Worm (Caenorhabditis elegans) whole organism, young adult: ENCODE data around the gene btb-22.

Experiments used
- B0336.3 ChIP-seq: fragments of 200-800 bp; sonication (Bioruptor generic); IDR thresholded peaks from 2 replicates; pipeline ENCODE4 v1.3.6; 2022; ENCODE audit warnings: missing genetic modification characterization, missing compliant biosample characterization
- F23B12.7 ChIP-seq: sonication (generic microtip); optimal IDR thresholded peaks from 2 replicates; lab custom pipeline; 2017; ENCODE audit warnings: missing genetic modification characterization, mild to moderate bottlenecking, missing compliant biosample characterization, antibody characterized with exemption, moderate library complexity; ENCODE audit not compliant: insufficient read depth
- F57C9.4 ChIP-seq: sonication (generic microtip); optimal IDR thresholded peaks from 2 replicates; lab custom pipeline; 2017; ENCODE audit warnings: mild to moderate bottlenecking, missing genetic modification characterization, missing compliant biosample characterization
- K11D2.4 ChIP-seq: fragments of 200-800 bp; sonication (Bioruptor generic); IDR thresholded peaks from 2 replicates; pipeline ENCODE4 v1.3.6; 2022; ENCODE audit warnings: missing genetic modification reagents, missing genetic modification characterization, missing compliant biosample characterization
- aptf-2 ChIP-seq: fragments of 200-800 bp; sonication (Bioruptor generic); conservative IDR thresholded peaks from 2 replicates; pipeline ENCODE4 v1.3.6; 2022; ENCODE audit warnings: missing genetic modification reagents, missing genetic modification characterization, missing compliant biosample characterization
- attf-6 ChIP-seq: fragments of 200-800 bp; sonication (Bioruptor generic); IDR thresholded peaks from 2 replicates; pipeline ENCODE4 v1.3.6; 2022; ENCODE audit warnings: missing genetic modification reagents, missing genetic modification characterization, missing compliant biosample characterization
- bed-2 ChIP-seq: fragments of 200-800 bp; sonication (Bioruptor generic); IDR thresholded peaks from 2 replicates; pipeline ENCODE4 v1.3.6; 2022; ENCODE audit warnings: missing genetic modification reagents, missing genetic modification characterization, missing compliant biosample characterization
- cebp-1 ChIP-seq, 2 experiments: fragments of 200-800 bp in 1 of 2; sonication (Bioruptor generic) in 1 of 2; sonication (generic microtip) in 1 of 2; IDR thresholded peaks in 1 of 2; optimal IDR thresholded peaks in 1 of 2; 2 replicates each; pipeline versions ENCODE4 v1.3.6 to Lab custom; 2017 to 2022; ENCODE audit warnings: missing compliant biosample characterization in 2 of 2, missing genetic modification characterization in 2 of 2, mild to moderate bottlenecking in 1 of 2, missing genetic modification reagents in 1 of 2, moderate library complexity in 1 of 2
- ceh-40 ChIP-seq: fragments of 200-800 bp; sonication (Bioruptor generic); IDR thresholded peaks from 2 replicates; pipeline ENCODE4 v1.3.6; 2022; ENCODE audit warnings: missing genetic modification characterization, missing compliant biosample characterization
- ceh-91 ChIP-seq: fragments of 200-800 bp; sonication (Bioruptor generic); IDR thresholded peaks from 2 replicates; pipeline ENCODE4 v1.3.6; 2022; ENCODE audit warnings: missing genetic modification reagents, missing genetic modification characterization, missing compliant biosample characterization
- dox-1 ChIP-seq: fragments of 200-800 bp; sonication (Bioruptor generic); IDR thresholded peaks from 2 replicates; pipeline ENCODE4 v1.3.6; 2022; ENCODE audit warnings: missing genetic modification reagents, missing genetic modification characterization, missing compliant biosample characterization
- egl-18 ChIP-seq: fragments of 200-800 bp; sonication (Bioruptor generic); IDR thresholded peaks from 2 replicates; pipeline ENCODE4 v1.3.6; 2022; ENCODE audit warnings: missing genetic modification reagents, missing genetic modification characterization, missing compliant biosample characterization
- hmg-1.2 ChIP-seq: fragments of 200-800 bp; sonication (Bioruptor generic); IDR thresholded peaks from 2 replicates; pipeline ENCODE4 v1.3.6; 2022; ENCODE audit warnings: missing genetic modification reagents, missing genetic modification characterization, missing compliant biosample characterization
- hsf-1 ChIP-seq: fragments of 200-800 bp; sonication (Bioruptor generic); IDR thresholded peaks from 2 replicates; pipeline ENCODE4 v1.3.6; 2022; ENCODE audit warnings: missing genetic modification reagents, missing genetic modification characterization, missing compliant biosample characterization
- lag-1 ChIP-seq: fragments of 200-800 bp; sonication (Bioruptor generic); IDR thresholded peaks from 2 replicates; pipeline ENCODE4 v1.3.6; 2022; ENCODE audit warnings: missing genetic modification reagents, missing genetic modification characterization, missing compliant biosample characterization
- let-526 ChIP-seq: fragments of 200-800 bp; sonication (Bioruptor generic); IDR thresholded peaks from 2 replicates; pipeline ENCODE4 v1.3.6; 2022; ENCODE audit warnings: missing genetic modification reagents, missing genetic modification characterization, missing compliant biosample characterization
- let-607 ChIP-seq, 2 experiments: fragments of 200-800 bp in 1 of 2; sonication (Bioruptor generic) in 1 of 2; sonication (generic microtip) in 1 of 2; optimal IDR thresholded peaks; 2 replicates each; lab custom pipeline; 2016 to 2018; ENCODE audit warnings: mild to moderate bottlenecking in 2 of 2, missing compliant biosample characterization in 2 of 2, missing genetic modification characterization in 2 of 2, moderate library complexity in 2 of 2, missing genotype in 1 of 2
- lin-40 ChIP-seq: sonication (generic microtip); optimal IDR thresholded peaks from 2 replicates; lab custom pipeline; 2016; ENCODE audit warnings: missing genetic modification characterization, mild to moderate bottlenecking, missing compliant biosample characterization, missing genotype, missing genetic modification reagents
- lin-54 ChIP-seq: fragments of 200-800 bp; sonication (Bioruptor generic); optimal IDR thresholded peaks from 2 replicates; lab custom pipeline; 2018; ENCODE audit warnings: mild to moderate bottlenecking, missing genetic modification characterization, missing compliant biosample characterization
- lsy-27 ChIP-seq: sonication (generic microtip); optimal IDR thresholded peaks from 2 replicates; lab custom pipeline; 2017; ENCODE audit warnings: missing genetic modification characterization, mild to moderate bottlenecking, missing compliant biosample characterization, antibody characterized with exemption, missing genotype, borderline replicate concordance; ENCODE audit not compliant: insufficient read depth
- madf-6 ChIP-seq: fragments of 200-800 bp; sonication (Bioruptor generic); IDR thresholded peaks from 2 replicates; pipeline ENCODE4 v1.3.6; 2022; ENCODE audit warnings: missing genetic modification reagents, missing genetic modification characterization, missing compliant biosample characterization
- madf-8 ChIP-seq: fragments of 200-800 bp; sonication (Bioruptor generic); conservative IDR thresholded peaks from 2 replicates; pipeline ENCODE4 v1.3.6; 2022; ENCODE audit warnings: missing genetic modification reagents, missing genetic modification characterization, missing compliant biosample characterization
- mel-28 ChIP-seq: sonication (generic microtip); optimal IDR thresholded peaks from 2 replicates; lab custom pipeline; 2016; ENCODE audit warnings: borderline replicate concordance, mild to moderate bottlenecking, missing genetic modification characterization, missing compliant biosample characterization
- mes-4 ChIP-seq: sonication (generic microtip); optimal IDR thresholded peaks from 2 replicates; lab custom pipeline; 2016; ENCODE audit warnings: missing genotype, missing genetic modification characterization, missing compliant biosample characterization
- nfyb-1 ChIP-seq: fragments of 200-800 bp; sonication (Bioruptor generic); IDR thresholded peaks from 2 replicates; pipeline ENCODE4 v1.3.6; 2022; ENCODE audit warnings: missing genetic modification reagents, missing genetic modification characterization, missing compliant biosample characterization
- nhr-120 ChIP-seq: fragments of 200-800 bp; sonication (Bioruptor generic); IDR thresholded peaks from 2 replicates; pipeline ENCODE4 v1.3.6; 2022; ENCODE audit warnings: missing genetic modification characterization, missing compliant biosample characterization
- nhr-27 ChIP-seq: fragments of 200-800 bp; sonication (Bioruptor generic); optimal IDR thresholded peaks from 2 replicates; lab custom pipeline; 2018; ENCODE audit warnings: mild to moderate bottlenecking, missing genetic modification characterization, moderate library complexity, missing compliant biosample characterization
- nhr-80 ChIP-seq: sonication (generic microtip); optimal IDR thresholded peaks from 2 replicates; lab custom pipeline; 2016; ENCODE audit warnings: missing genetic modification characterization, missing compliant biosample characterization
- pbrm-1 ChIP-seq: fragments of 200-800 bp; sonication (Bioruptor generic); IDR thresholded peaks from 2 replicates; pipeline ENCODE4 v1.3.6; 2022; ENCODE audit warnings: missing genetic modification reagents, missing genetic modification characterization, missing compliant biosample characterization
- rcor-1 ChIP-seq: fragments of 200-800 bp; sonication (Bioruptor generic); IDR thresholded peaks from 2 replicates; pipeline ENCODE4 v1.3.6; 2022; ENCODE audit warnings: missing genetic modification reagents, missing genetic modification characterization, missing compliant biosample characterization
- rec-8 ChIP-seq, 2 experiments: sonication (generic microtip); optimal IDR thresholded peaks; 2 replicates each; lab custom pipeline; 2016; ENCODE audit warnings: mild to moderate bottlenecking in 2 of 2, missing genetic modification characterization in 2 of 2, missing genetic modification reagents in 2 of 2, missing genotype in 2 of 2, missing biosample characterization in 1 of 2, missing compliant biosample characterization in 1 of 2, moderate library complexity in 1 of 2
- rpc-1 ChIP-seq, 2 experiments: fragments of 150-350 bp in 1 of 2; sonication (generic microtip) in 1 of 2; optimal IDR thresholded peaks; 2 replicates each; lab custom pipeline; 2014 to 2018; ENCODE audit warnings: missing biosample characterization in 1 of 2, missing genetic modification characterization in 1 of 2, missing genetic modification reagents in 1 of 2, missing genotype in 1 of 2
- somi-1 ChIP-seq: fragments of 200-800 bp; sonication (Bioruptor generic); optimal IDR thresholded peaks from 2 replicates; lab custom pipeline; 2018; ENCODE audit warnings: mild to moderate bottlenecking, missing genetic modification characterization, missing compliant biosample characterization
- sptf-2 ChIP-seq: fragments of 200-800 bp; sonication (Bioruptor generic); optimal IDR thresholded peaks from 2 replicates; lab custom pipeline; 2018; ENCODE audit warnings: mild to moderate bottlenecking, missing genetic modification characterization, missing compliant biosample characterization
- tbx-9 ChIP-seq: sonication (generic microtip); optimal IDR thresholded peaks from 2 replicates; lab custom pipeline; 2016; ENCODE audit warnings: borderline replicate concordance, missing genetic modification characterization, inconsistent platforms, missing compliant biosample characterization
- ztf-25 ChIP-seq: fragments of 200-800 bp; sonication (Bioruptor generic); IDR thresholded peaks from 2 replicates; pipeline ENCODE4 v1.3.6; 2022; ENCODE audit warnings: missing genetic modification reagents, missing genetic modification characterization, missing compliant biosample characterization
- ztf-26 ChIP-seq: sonication (generic microtip); optimal IDR thresholded peaks from 2 replicates; lab custom pipeline; 2017; ENCODE audit warnings: missing genetic modification characterization, missing compliant biosample characterization
- ztf-28 ChIP-seq: fragments of 200-800 bp; sonication (Bioruptor generic); IDR thresholded peaks from 2 replicates; pipeline ENCODE4 v1.3.6; 2022; ENCODE audit warnings: missing genetic modification reagents, missing genetic modification characterization, missing compliant biosample characterization

The btb-22 gene

ce11 chrII:3296644-3297043 lies 2.9 kb upstream of the btb-22 start, which contains the start of gene btb-16:
Gene btb-16 (plus strand): TSS chrII:3296883.
- TF ChIP-seq hmg-1.2, result no peak
- no peak for TF ChIP-seq hsf-1 (GFP tag; lab: Robert Waterston, UW)
- no peak for TF ChIP-seq tbx-9 (tag; lab: Kevin White, UChicago)
- no peak for TF ChIP-seq egl-18 (GFP tag; lab: Robert Waterston, UW)
- no peak for TF ChIP-seq attf-6 (GFP tag; lab: Robert Waterston, UW)
- no peak for TF ChIP-seq ceh-91 (GFP tag; lab: Robert Waterston, UW)
- no peak for TF ChIP-seq somi-1 (GFP tag; lab: Kevin White, UChicago)
- TF ChIP-seq bed-2, result no peak
- peak; percentile 36 for TF ChIP-seq nhr-80 (tag; lab: Kevin White, UChicago)

ce11 chrII:3297914-3298313 lies 1.6 kb upstream of the btb-22 start, which contains the start of gene btb-18:
Gene btb-18 (plus strand): TSS chrII:3298214.
- TF ChIP-seq madf-6 (GFP tag; lab: Robert Waterston, UW), result no peak

ce11 chrII:3303582-3303981 lies 4.0 kb downstream of the btb-22 start:
- no peak for TF ChIP-seq ztf-25 (GFP tag; lab: Robert Waterston, UW)
- TF ChIP-seq F23B12.7 (tag; lab: Kevin White, UChicago), result peak; percentile 53
- no peak for TF ChIP-seq cebp-1 (GFP tag; IDR thresholded peaks at IDR 0.05; lab: Robert Waterston, UW)
- peak; percentile 42 for TF ChIP-seq cebp-1 (tag; optimal IDR thresholded peaks at IDR 0.05; lab: Kevin White, UChicago)
- no peak for TF ChIP-seq F57C9.4 (tag; lab: Kevin White, UChicago)
- TF ChIP-seq ceh-40 (GFP tag; lab: Robert Waterston, UW), result no peak
- TF ChIP-seq K11D2.4 (GFP tag; lab: Robert Waterston, UW), result no peak
- TF ChIP-seq let-607 (tag; optimal IDR thresholded peaks at IDR 0.05; lab: Kevin White, UChicago), result no peak
- no peak for TF ChIP-seq rcor-1 (GFP tag; lab: Robert Waterston, UW)
- TF ChIP-seq dox-1, result no peak
- no peak for TF ChIP-seq mes-4
- no peak for TF ChIP-seq lin-40 (tag; lab: Kevin White, UChicago)
- no peak for TF ChIP-seq mel-28 (tag; lab: Kevin White, UChicago)
- no peak for TF ChIP-seq B0336.3
- no peak for TF ChIP-seq rec-8 (tag; optimal IDR thresholded peaks at IDR 0.05; lab: Kevin White, UChicago)
- TF ChIP-seq nhr-27 (tag; lab: Kevin White, UChicago), result no peak
- TF ChIP-seq pbrm-1 (GFP tag; lab: Robert Waterston, UW), result 0 out of 2 replicates have a peak, but pooled peaks have one; percentile 35
- no peak for TF ChIP-seq lsy-27 (tag; lab: Kevin White, UChicago)
- 0 out of 2 replicates have a peak, but pooled peaks have one; percentile 33 for TF ChIP-seq nfyb-1 (GFP tag; lab: Robert Waterston, UW)
- TF ChIP-seq lag-1, result no peak
- TF ChIP-seq ztf-28 (GFP tag; lab: Robert Waterston, UW), result no peak
- TF ChIP-seq rpc-1 (optimal IDR thresholded peaks at IDR 0.05; lab: Kevin White, UChicago), result no peak
- TF ChIP-seq rpc-1 (tag; optimal IDR thresholded peaks at IDR 0.05; lab: Kevin White, UChicago), result no peak
- TF ChIP-seq ztf-26 (tag; lab: Kevin White, UChicago), result no peak
- TF ChIP-seq nhr-80 (tag; lab: Kevin White, UChicago), result peak; percentile 47
- 0 out of 2 replicates have a peak, but pooled peaks have one; percentile 19 for TF ChIP-seq hmg-1.2
- TF ChIP-seq sptf-2 (GFP tag; lab: Kevin White, UChicago), result no peak
- no peak for TF ChIP-seq nhr-120 (GFP tag; lab: Robert Waterston, UW)
- no peak for TF ChIP-seq aptf-2
- TF ChIP-seq madf-8 (GFP tag; lab: Robert Waterston, UW), result no peak
- TF ChIP-seq let-526 (GFP tag; lab: Robert Waterston, UW), result no peak
- TF ChIP-seq lin-54 (GFP tag; lab: Kevin White, UChicago), result no peak
